Worm (Caenorhabditis elegans): Measurements from ENCODE around the gene erh-2.

DNA sequence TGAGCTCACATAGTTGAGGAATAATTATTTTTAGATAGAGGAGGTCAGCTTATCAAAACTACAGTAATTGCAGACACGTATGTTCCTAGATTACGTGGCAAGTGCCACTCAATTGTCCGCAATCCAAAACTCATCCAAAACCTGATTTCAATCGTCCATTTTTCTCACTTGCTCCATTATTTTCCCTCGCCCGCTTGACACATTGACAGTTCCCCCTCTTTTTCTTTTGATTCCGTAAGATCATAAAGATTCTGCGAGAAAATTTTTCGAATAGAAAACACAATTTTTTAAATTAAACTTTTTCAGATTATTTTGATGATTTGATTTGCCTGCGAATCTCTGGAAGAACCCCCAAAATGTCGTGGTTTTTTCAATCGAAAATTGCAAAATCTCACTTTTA, 44.3 kb upstream of the erh-2 start, which contains the start of gene M88.4:
- no peak for TF ChIP-seq nhr-12 (tag; optimal IDR thresholded peaks at IDR 0.05)
- no peak for TF ChIP-seq snpc-4 (tag; optimal IDR thresholded peaks at IDR 0.05)
- TF ChIP-seq tbx-2 (tag; optimal IDR thresholded peaks at IDR 0.05), result no peak
